Worm (Caenorhabditis elegans) whole organism, mixed stage, embryonic: ENCODE results near the gene ttr-32.

Experiments used
- drap-1 ChIP-seq: fragments of 200-800 bp; sonication (Bioruptor generic); optimal IDR thresholded peaks from 3 replicates; lab custom pipeline; 2018; ENCODE audit warnings: mild to moderate bottlenecking, missing genetic modification characterization, missing compliant biosample characterization
- lin-13 ChIP-seq: fragments of 150-350 bp; optimal IDR thresholded peaks from 2 replicates; lab custom pipeline; 2014; ENCODE audit warnings: missing biosample characterization, missing genetic modification characterization
- nhr-12 ChIP-seq: fragments of 150-350 bp; optimal IDR thresholded peaks from 2 replicates; lab custom pipeline; 2014; ENCODE audit warnings: missing biosample characterization, missing genetic modification characterization
- nhr-237 ChIP-seq: fragments of 150-350 bp; optimal IDR thresholded peaks from 2 replicates; lab custom pipeline; 2014; ENCODE audit warnings: missing biosample characterization, missing genetic modification characterization
- nhr-76 ChIP-seq: sonication (generic microtip); optimal IDR thresholded peaks from 2 replicates; lab custom pipeline; 2017; ENCODE audit warnings: missing biosample characterization, missing genetic modification characterization
- pha-4 ChIP-seq: fragments of 150-350 bp; optimal IDR thresholded peaks from 2 replicates; lab custom pipeline; 2018; ENCODE audit warnings: missing biosample characterization, missing genetic modification reagents, missing genetic modification characterization
- snpc-4 ChIP-seq: fragments of 150-350 bp; optimal IDR thresholded peaks from 2 replicates; lab custom pipeline; 2014; ENCODE audit warnings: missing biosample characterization, missing genetic modification characterization
- unc-62 ChIP-seq: fragments of 150-350 bp; optimal IDR thresholded peaks from 2 replicates; lab custom pipeline; 2014; ENCODE audit warnings: missing biosample characterization, missing genetic modification reagents, missing genetic modification characterization

- TF ChIP-seq nhr-12 (tag; lab: Kevin White, UChicago) (no peak), lin-13 (tag; lab: Kevin White, UChicago) (no peak), unc-62 (GFP tag; lab: Kevin White, UChicago) (peak; percentile 68), pha-4 (tag; lab: Kevin White, UChicago) (no peak), nhr-76 (tag; lab: Kevin White, UChicago) (no peak), drap-1 (GFP tag; lab: Kevin White, UChicago) (no peak), nhr-237 (tag; lab: Kevin White, UChicago) (no peak), snpc-4 (tag; lab: Kevin White, UChicago) (no peak)
Measured at ce11 chrIII:7558658-7559057, 7.6 kb upstream of the ttr-32 start.
